Worm (Caenorhabditis elegans) whole organism, L1 larva: ENCODE measurements around the gene xbx-5.

Source experiments
- dpl-1 ChIP-seq, 3 experiments: fragments of 150-350 bp in 2 of 3; sonication (generic microtip) in 1 of 3; optimal IDR thresholded peaks; 2 replicates each; lab custom pipeline; 2014 to 2017; ENCODE audit warnings: missing biosample characterization in 3 of 3, missing genetic modification characterization in 3 of 3, missing genetic modification reagents in 3 of 3
- egl-27 ChIP-seq, 2 experiments: fragments of 150-350 bp in 1 of 2; sonication (generic microtip); optimal IDR thresholded peaks; 3 replicates each; lab custom pipeline; 2017 to 2018; ENCODE audit warnings: missing biosample characterization in 2 of 2, missing genetic modification characterization in 2 of 2, missing genetic modification reagents in 2 of 2
- irx-1 ChIP-seq: sonication (generic microtip); optimal IDR thresholded peaks from 2 replicates; lab custom pipeline; 2016; ENCODE audit warnings: missing genetic modification characterization, missing compliant biosample characterization
- lin-15B ChIP-seq: fragments of 150-350 bp; sonication (generic microtip); optimal IDR thresholded peaks from 3 replicates; lab custom pipeline; 2014; ENCODE audit warnings: missing biosample characterization, missing genetic modification characterization
- pag-3 ChIP-seq: sonication (generic microtip); optimal IDR thresholded peaks from 2 replicates; lab custom pipeline; 2017; ENCODE audit warnings: missing genetic modification characterization, mild to moderate bottlenecking, missing compliant biosample characterization, antibody characterized with exemption, borderline replicate concordance; ENCODE audit not compliant: insufficient read depth

DNA sequence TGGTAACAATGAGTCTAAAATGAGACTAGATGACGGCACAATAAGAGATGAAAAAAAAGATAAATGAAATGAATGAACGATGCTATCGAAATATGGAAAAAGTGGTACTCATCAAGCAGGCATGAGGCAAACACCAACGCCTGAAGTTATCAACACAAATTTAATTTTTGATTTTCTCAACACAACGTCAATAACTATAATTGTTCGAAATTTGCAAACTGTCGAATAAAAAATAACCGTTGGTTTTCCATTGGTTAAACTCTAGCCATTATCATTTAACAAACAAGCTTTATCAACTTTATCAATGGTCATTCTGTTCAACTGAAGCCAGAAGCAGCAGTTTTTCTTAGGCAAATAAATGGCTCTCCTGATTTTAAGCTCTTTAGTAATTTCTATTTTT lies 28.0 kb upstream of the xbx-5 start, which contains the start of gene cyp-25A1:
- TF ChIP-seq irx-1, result no peak
- TF ChIP-seq dpl-1 (GFP tag; optimal IDR thresholded peaks at IDR 0.05; lab: Kevin White, UChicago), result no peak
- TF ChIP-seq lin-15B, result no peak
- no peak for TF ChIP-seq pag-3
- no peak for TF ChIP-seq egl-27 (tag; optimal IDR thresholded peaks at IDR 0.05; lab: Kevin White, UChicago)
